Fruit fly (Drosophila melanogaster) whole organism, embryonic: ENCODE measurements around the gene CG31600.

Source experiments
- Ada2b ChIP-seq: fragments of 200-800 bp; sonication (Bioruptor generic); IDR thresholded peaks from 2 replicates; pipeline ENCODE4 v1.3.6; 2022; ENCODE audit warnings: missing biosample characterization, missing genetic modification characterization
- Awh ChIP-seq: fragments of 200-800 bp; sonication (Bioruptor generic); IDR thresholded peaks from 2 replicates; pipeline ENCODE4, ENCODE4 v1.3.6; 2022; ENCODE audit warnings: missing biosample characterization, missing genetic modification characterization
- Blimp-1 ChIP-seq: fragments of 200-800 bp; sonication (Bioruptor generic); optimal IDR thresholded peaks from 3 replicates; lab custom pipeline; 2018; ENCODE audit warnings: missing biosample characterization, missing genetic modification characterization, mild to moderate bottlenecking, moderate library complexity, missing genetic modification reagents
- CG10209 ChIP-seq: fragments of 200-800 bp; sonication (Bioruptor generic); optimal IDR thresholded peaks from 3 replicates; lab custom pipeline; 2017; ENCODE audit warnings: missing biosample characterization, mild to moderate bottlenecking, missing genetic modification characterization, missing genetic modification reagents
- CG10274 ChIP-seq: fragments of 200-800 bp; sonication (Bioruptor generic); optimal IDR thresholded peaks from 3 replicates; lab custom pipeline; 2017; ENCODE audit warnings: missing biosample characterization, mild to moderate bottlenecking, missing genetic modification characterization
- CG11456 ChIP-seq: fragments of 200-800 bp; sonication (Bioruptor generic); IDR thresholded peaks from 3 replicates; pipeline ENCODE4 v1.3.6; 2022; ENCODE audit warnings: missing biosample characterization, missing genetic modification characterization
- CG14014 ChIP-seq: fragments of 200-800 bp; sonication (Bioruptor generic); IDR thresholded peaks from 2 replicates; pipeline ENCODE4 v1.3.6; 2022; ENCODE audit warnings: missing biosample characterization, missing genetic modification characterization
- CG14965 ChIP-seq: fragments of 200-800 bp; sonication (Bioruptor generic); optimal IDR thresholded peaks from 2 replicates; lab custom pipeline; 2016; ENCODE audit warnings: missing biosample characterization, missing genetic modification characterization, borderline replicate concordance
- CG17361 ChIP-seq: fragments of 200-800 bp; sonication (Bioruptor generic); IDR thresholded peaks from 3 replicates; pipeline ENCODE4 v1.3.6; 2022; ENCODE audit warnings: missing biosample characterization, missing genetic modification characterization
- CG18599 ChIP-seq: fragments of 200-800 bp; sonication (Bioruptor generic); optimal IDR thresholded peaks from 3 replicates; lab custom pipeline; 2017; ENCODE audit warnings: missing biosample characterization, missing genetic modification characterization, mild to moderate bottlenecking, moderate library complexity, missing genetic modification reagents
- CG2199 ChIP-seq: fragments of 200-800 bp; sonication (Bioruptor generic); IDR thresholded peaks from 3 replicates; pipeline ENCODE4 v1.3.6; 2022; ENCODE audit warnings: missing biosample characterization, missing genetic modification characterization
- CG33213 ChIP-seq: fragments of 200-800 bp; sonication (Bioruptor generic); optimal IDR thresholded peaks from 3 replicates; lab custom pipeline; 2016; ENCODE audit warnings: missing biosample characterization, missing genetic modification characterization
- CG3726 ChIP-seq: fragments of 200-800 bp; sonication (Bioruptor generic); IDR thresholded peaks from 3 replicates; pipeline ENCODE4, ENCODE4 v1.3.6; 2022; ENCODE audit warnings: missing biosample characterization, missing genetic modification characterization
- CG4617 ChIP-seq: fragments of 200-800 bp; sonication (Bioruptor generic); optimal IDR thresholded peaks from 3 replicates; lab custom pipeline; 2016; ENCODE audit warnings: missing biosample characterization, missing genetic modification characterization, borderline replicate concordance
- CG7963 ChIP-seq: fragments of 200-800 bp; sonication (Bioruptor generic); IDR thresholded peaks from 3 replicates; pipeline ENCODE4 v1.3.6; 2022; ENCODE audit warnings: missing biosample characterization, missing genetic modification characterization; ENCODE audit not compliant: partially characterized antibody
- D19A ChIP-seq: fragments of 200-800 bp; optimal IDR thresholded peaks from 3 replicates; lab custom pipeline; 2019; ENCODE audit warnings: missing biosample characterization, mild to moderate bottlenecking, missing genetic modification characterization, moderate library complexity
- D19B ChIP-seq: fragments of 200-800 bp; sonication (Bioruptor generic); optimal IDR thresholded peaks from 2 replicates; lab custom pipeline; 2017; ENCODE audit warnings: missing biosample characterization, mild to moderate bottlenecking, missing genetic modification characterization
- Ets65A ChIP-seq: fragments of 200-800 bp; sonication (Bioruptor generic); peaks from one replicate; lab custom pipeline; 2016; ENCODE audit warnings: missing biosample characterization, missing genetic modification characterization
- Kr ChIP-seq: fragments of 200-800 bp; sonication (Bioruptor generic); optimal IDR thresholded peaks from 2 replicates; lab custom pipeline; 2017; ENCODE audit warnings: missing biosample characterization, mild to moderate bottlenecking, missing genetic modification characterization
- Lim3 ChIP-seq: fragments of 200-800 bp; sonication (Bioruptor generic); IDR thresholded peaks from 2 replicates; pipeline ENCODE4 v1.3.6; 2022; ENCODE audit warnings: missing biosample characterization, missing genetic modification characterization
- Lpt ChIP-seq: fragments of >200 bp; optimal IDR thresholded peaks from 2 replicates; lab custom pipeline; 2018; ENCODE audit warnings: missing biosample characterization, missing genetic modification characterization
- MBD-R2 ChIP-seq: fragments of 200-800 bp; sonication (Bioruptor generic); IDR thresholded peaks from 2 replicates; pipeline ENCODE4 v1.3.6; 2022; ENCODE audit warnings: missing biosample characterization, missing genetic modification characterization
- Med ChIP-seq: fragments of 200-800 bp; sonication (Bioruptor generic); peaks from one replicate; lab custom pipeline; 2016; ENCODE audit warnings: missing biosample characterization, missing genetic modification characterization, mild to moderate bottlenecking, inconsistent platforms, moderate library complexity
- Pdp1 ChIP-seq, 2 experiments: fragments of 200-800 bp; sonication (Bioruptor generic); optimal IDR thresholded peaks; 3 replicates each; lab custom pipeline; 2016; ENCODE audit warnings: missing biosample characterization in 2 of 2, missing genetic modification characterization in 2 of 2, mild to moderate bottlenecking in 1 of 2, moderate library complexity in 1 of 2
- Ptx1 ChIP-seq: fragments of 200-800 bp; sonication (Bioruptor generic); IDR thresholded peaks from 2 replicates; pipeline ENCODE4 v1.3.6; 2022; ENCODE audit warnings: missing biosample characterization, missing genetic modification characterization
- Rfx ChIP-seq: fragments of 200-800 bp; sonication (Bioruptor generic); IDR thresholded peaks from 2 replicates; pipeline ENCODE4 v1.3.6; 2022; ENCODE audit warnings: missing biosample characterization, missing genetic modification characterization
- YL-1 ChIP-seq: fragments of 200-800 bp; sonication (Bioruptor generic); optimal IDR thresholded peaks from 3 replicates; lab custom pipeline; 2017; ENCODE audit warnings: missing biosample characterization, mild to moderate bottlenecking, missing genetic modification characterization
- ab ChIP-seq: fragments of 200-800 bp; sonication (Bioruptor generic); optimal IDR thresholded peaks from 2 replicates; lab custom pipeline; 2016; ENCODE audit warnings: missing biosample characterization, missing genetic modification characterization
- abd-A ChIP-seq: fragments of 200-800 bp; sonication (Bioruptor generic); optimal IDR thresholded peaks from 3 replicates; lab custom pipeline; 2019; ENCODE audit warnings: missing biosample characterization, mild to moderate bottlenecking, missing genetic modification characterization, moderate library complexity
- crc ChIP-seq: fragments of 200-800 bp; sonication (Bioruptor generic); optimal IDR thresholded peaks from 2 replicates; lab custom pipeline; 2016; ENCODE audit warnings: missing biosample characterization, missing genetic modification characterization
- dati ChIP-seq: fragments of 200-800 bp; sonication (Bioruptor generic); IDR thresholded peaks from 2 replicates; pipeline ENCODE4 v1.3.6; 2022; ENCODE audit warnings: missing biosample characterization, missing genetic modification characterization
- gem ChIP-seq: fragments of 200-800 bp; sonication (Bioruptor generic); optimal IDR thresholded peaks from 2 replicates; lab custom pipeline; 2019; ENCODE audit warnings: missing biosample characterization, mild to moderate bottlenecking, missing genetic modification characterization, moderate library complexity
- gsb-n ChIP-seq: fragments of 200-800 bp; sonication (Bioruptor generic); optimal IDR thresholded peaks from 3 replicates; lab custom pipeline; 2018; ENCODE audit warnings: missing biosample characterization, mild to moderate bottlenecking, missing genetic modification characterization
- hbn ChIP-seq: fragments of 200-800 bp; sonication (Bioruptor generic); IDR thresholded peaks from 2 replicates; pipeline ENCODE4 v1.3.6; 2022; ENCODE audit warnings: missing biosample characterization, missing genetic modification characterization; ENCODE audit not compliant: partially characterized antibody
- jigr1 ChIP-seq: fragments of 200-800 bp; sonication (Bioruptor generic); IDR thresholded peaks from 3 replicates; pipeline ENCODE4 v1.3.6; 2022; ENCODE audit warnings: missing biosample characterization, missing genetic modification characterization
- kay ChIP-seq: fragments of 200-800 bp; sonication (Bioruptor generic); optimal IDR thresholded peaks from 2 replicates; lab custom pipeline; 2016; ENCODE audit warnings: missing biosample characterization, missing genetic modification characterization
- nerfin-1 ChIP-seq: fragments of 200-800 bp; sonication (Bioruptor generic); optimal IDR thresholded peaks from 3 replicates; lab custom pipeline; 2019; ENCODE audit warnings: missing biosample characterization, mild to moderate bottlenecking, missing genetic modification characterization, moderate library complexity
- run ChIP-seq: fragments of 200-800 bp; sonication (Bioruptor generic); optimal IDR thresholded peaks from 3 replicates; lab custom pipeline; 2018; ENCODE audit warnings: missing biosample characterization, mild to moderate bottlenecking, missing genetic modification characterization
- sens ChIP-seq: fragments of 200-800 bp; sonication (Bioruptor generic); peaks from one replicate; lab custom pipeline; 2016; ENCODE audit warnings: missing biosample characterization, missing genetic modification characterization
- sens-2 ChIP-seq: fragments of 200-800 bp; sonication (Bioruptor generic); IDR thresholded peaks from 2 replicates; pipeline ENCODE4 v1.3.6; 2022; ENCODE audit warnings: missing biosample characterization, missing genetic modification characterization
- sima ChIP-seq: fragments of 200-800 bp; sonication (Bioruptor generic); optimal IDR thresholded peaks from 2 replicates; lab custom pipeline; 2016; ENCODE audit warnings: missing biosample characterization, missing genetic modification characterization
- stc ChIP-seq: fragments of 200-800 bp; sonication (Bioruptor generic); IDR thresholded peaks from 2 replicates; pipeline ENCODE4 v1.3.6; 2022; ENCODE audit warnings: missing biosample characterization, missing genetic modification characterization
- ttk ChIP-seq: fragments of 200-800 bp; sonication (Bioruptor generic); IDR thresholded peaks from 2 replicates; pipeline ENCODE4 v2.1.2; 2022; ENCODE audit warnings: missing biosample characterization, missing genetic modification characterization
- usp ChIP-seq: fragments of >200 bp; optimal IDR thresholded peaks from 2 replicates; lab custom pipeline; 2017; ENCODE audit warnings: missing biosample characterization, missing genetic modification characterization
- vvl ChIP-seq: fragments of 200-800 bp; sonication (Bioruptor generic); IDR thresholded peaks from 2 replicates; pipeline ENCODE4 v1.3.6; 2022; ENCODE audit warnings: missing biosample characterization, missing genetic modification characterization

CG31600 gene

dm6 chr2L:21885502-21885901 lies 29.7 kb downstream of the CG31600 start:
- TF ChIP-seq abd-A (tag; lab: Kevin White, UChicago) (peak; percentile 63), sens (GFP tag; lab: Kevin White, UChicago) (peak; percentile 14), CG2199 (GFP tag; lab: Robert Waterston, UW) (peak; percentile 91; the same call in 2 of the 3 replicates), sens-2 (GFP tag; lab: Robert Waterston, UW) (no peak), vvl (peak; percentile 89), Blimp-1 (GFP tag; lab: Kevin White, UChicago) (peak; percentile 50), sima (GFP tag; lab: Kevin White, UChicago) (no peak), dati (no peak), gsb-n (no peak), Awh (GFP tag; lab: Robert Waterston, UW) (peak; percentile 84)

- 0 out of 3 replicates have a peak, but pooled peaks have one; percentile 12 for TF ChIP-seq CG17361 (GFP tag; lab: Robert Waterston, UW)
- TF ChIP-seq CG7963 = no peak
- TF ChIP-seq CG3726 = no peak
- peak; percentile 47 for TF ChIP-seq D19B (GFP tag; lab: Kevin White, UChicago)
- no peak for TF ChIP-seq ttk (GFP tag; lab: Robert Waterston, UW)
- TF ChIP-seq CG10274 = no peak
- TF ChIP-seq usp = no peak
- no peak for TF ChIP-seq Ptx1 (GFP tag; lab: Robert Waterston, UW)
- TF ChIP-seq run (tag; lab: Kevin White, UChicago) = no peak
- TF ChIP-seq Lim3 (GFP tag; lab: Robert Waterston, UW) = no peak
- TF ChIP-seq kay = no peak
- no peak for TF ChIP-seq YL-1
- no peak for TF ChIP-seq CG18599
- TF ChIP-seq CG14965 (GFP tag; lab: Kevin White, UChicago) = no peak
- TF ChIP-seq Rfx = no peak
- TF ChIP-seq nerfin-1 (tag; lab: Kevin White, UChicago) = no peak
- TF ChIP-seq stc (GFP tag; lab: Robert Waterston, UW) = no peak
- peak; percentile 17 for TF ChIP-seq sens (GFP tag; lab: Kevin White, UChicago)
- no peak for TF ChIP-seq crc (GFP tag; lab: Kevin White, UChicago)
- no peak for TF ChIP-seq Lpt
- TF ChIP-seq Ada2b (GFP tag; lab: Robert Waterston, UW) = no peak
- TF ChIP-seq CG4617 (GFP tag; lab: Kevin White, UChicago) = no peak
- TF ChIP-seq Kr (GFP tag; lab: Kevin White, UChicago) = no peak
- no peak for TF ChIP-seq CG14014 (GFP tag; lab: Robert Waterston, UW)
- TF ChIP-seq Med (GFP tag; lab: Kevin White, UChicago) = peak; percentile 13
- TF ChIP-seq D19A (tag; lab: Kevin White, UChicago) = no peak
- no peak for TF ChIP-seq jigr1
- no peak for TF ChIP-seq CG11456
- no peak for TF ChIP-seq CG10209 (GFP tag; lab: Kevin White, UChicago)
- no peak for TF ChIP-seq hbn (GFP tag; lab: Robert Waterston, UW)
- peak; percentile 6 for TF ChIP-seq Ets65A (GFP tag; lab: Kevin White, UChicago)
- TF ChIP-seq gem (tag; lab: Kevin White, UChicago) = no peak
- TF ChIP-seq CG33213 (GFP tag; lab: Kevin White, UChicago) = no peak
- TF ChIP-seq sima (GFP tag; lab: Kevin White, UChicago) = no peak
- TF ChIP-seq Pdp1 (GFP tag; optimal IDR thresholded peaks at IDR 0.05; lab: Kevin White, UChicago) = no peak
- no peak for TF ChIP-seq MBD-R2 (GFP tag; lab: Robert Waterston, UW)
- TF ChIP-seq ab = no peak
Observed at dm6 chr2L:21881504-21882124, 33.5 kb downstream of the CG31600 start.
